Worm (Caenorhabditis elegans) whole organism, mixed stage, embryonic: Measurements from ENCODE around the gene luc-7L.

Source experiments
- pha-4 ChIP-seq: fragments of 150-350 bp; optimal IDR thresholded peaks from 2 replicates; lab custom pipeline; 2018; ENCODE audit warnings: missing biosample characterization, missing genetic modification reagents, missing genetic modification characterization
- unc-62 ChIP-seq: fragments of 150-350 bp; optimal IDR thresholded peaks from 2 replicates; lab custom pipeline; 2014; ENCODE audit warnings: missing biosample characterization, missing genetic modification reagents, missing genetic modification characterization
- ztf-11 ChIP-seq: fragments of 150-350 bp; optimal IDR thresholded peaks from 2 replicates; lab custom pipeline; 2014; ENCODE audit warnings: missing biosample characterization, missing genetic modification characterization

DNA sequence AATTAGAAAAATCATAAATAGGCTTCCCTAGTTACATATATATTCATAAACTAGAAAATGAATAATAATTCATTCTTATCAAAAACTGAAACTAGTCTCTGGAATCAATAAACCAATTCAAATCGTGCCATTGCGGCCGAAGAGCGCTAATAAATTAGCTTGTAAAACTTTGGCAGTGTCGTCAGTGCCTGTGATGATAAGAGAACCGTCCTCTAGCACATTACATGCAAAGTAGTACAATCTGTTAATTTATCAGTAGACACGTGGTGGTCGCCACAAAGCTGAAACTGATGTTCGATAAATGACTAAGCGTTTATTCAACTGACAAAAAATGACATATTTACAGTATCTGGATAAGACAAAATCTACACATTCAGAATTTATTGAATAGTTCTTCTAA lies 11.6 kb downstream of the luc-7L start:
- TF ChIP-seq unc-62 (GFP tag; lab: Kevin White, UChicago) (no peak), pha-4 (no peak), ztf-11 (tag; lab: Kevin White, UChicago) (no peak)
